Worm (Caenorhabditis elegans) whole organism, midembryonic: ENCODE results near the gene ctsa-1.1.

Experiments used
- T22C8.4 ChIP-seq: fragments of 200-800 bp; sonication (Bioruptor generic); IDR thresholded peaks from 2 replicates; pipeline ENCODE4 v1.3.6; 2022; ENCODE audit warnings: missing genetic modification characterization, missing compliant biosample characterization
- cog-1 ChIP-seq: sonication (generic microtip); optimal IDR thresholded peaks from 2 replicates; lab custom pipeline; 2016; ENCODE audit warnings: missing genetic modification characterization, missing compliant biosample characterization
- flt-1 ChIP-seq: fragments of 200-800 bp; sonication (Bioruptor generic); IDR thresholded peaks from 2 replicates; pipeline ENCODE4 v1.3.6; 2022; ENCODE audit warnings: missing genetic modification characterization, missing compliant biosample characterization
- klf-2 ChIP-seq: fragments of 200-800 bp; sonication (Bioruptor generic); conservative IDR thresholded peaks from 2 replicates; pipeline ENCODE4 v1.3.6; 2022; ENCODE audit warnings: missing genetic modification reagents, missing genetic modification characterization, missing compliant biosample characterization
- med-1 ChIP-seq: sonication (generic microtip); optimal IDR thresholded peaks from 2 replicates; lab custom pipeline; 2017; ENCODE audit warnings: missing genetic modification characterization, mild to moderate bottlenecking, missing compliant biosample characterization, antibody characterized with exemption, missing genetic modification reagents; ENCODE audit not compliant: insufficient read depth
- ref-1 ChIP-seq: fragments of 200-800 bp; sonication (Bioruptor generic); conservative IDR thresholded peaks from 2 replicates; pipeline ENCODE4 v1.3.6; 2022; ENCODE audit warnings: missing genetic modification reagents, missing genetic modification characterization, missing compliant biosample characterization
- tab-1 ChIP-seq: fragments of 200-800 bp; sonication (Bioruptor generic); IDR thresholded peaks from 2 replicates; pipeline ENCODE4 v1.3.6; 2022; ENCODE audit warnings: missing genetic modification characterization, missing compliant biosample characterization
- ztf-23 ChIP-seq: fragments of 200-800 bp; sonication (Bioruptor generic); IDR thresholded peaks from 2 replicates; pipeline ENCODE4 v1.3.6; 2022; ENCODE audit warnings: missing genetic modification reagents, missing genetic modification characterization, missing compliant biosample characterization
- ztf-29 ChIP-seq: fragments of 200-800 bp; sonication (Bioruptor generic); IDR thresholded peaks from 2 replicates; pipeline ENCODE4 v1.3.6; 2022; ENCODE audit warnings: missing genetic modification reagents, missing genetic modification characterization, missing compliant biosample characterization

The ctsa-1.1 gene

DNA sequence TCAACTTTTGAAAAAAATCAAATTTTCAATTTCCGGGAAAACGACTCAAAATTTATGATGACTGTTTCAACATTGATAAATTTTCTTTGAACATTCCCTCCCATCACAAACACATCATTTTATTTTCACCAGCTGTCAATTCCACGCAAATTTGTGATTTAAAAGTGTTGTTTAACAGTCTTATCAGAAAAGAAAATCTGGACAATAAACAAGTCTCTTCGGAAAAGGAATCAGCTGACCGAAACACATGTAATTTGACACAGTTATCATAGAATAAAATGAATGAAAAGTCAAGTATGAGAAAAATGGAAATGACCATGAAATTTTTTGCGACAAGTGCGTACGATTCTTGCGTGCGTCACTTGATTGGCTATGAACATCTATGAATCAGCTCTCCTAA, 31.6 kb downstream of the ctsa-1.1 start:
- TF ChIP-seq cog-1 (tag; lab: Kevin White, UChicago) (no peak), ztf-29 (no peak), klf-2 (GFP tag; lab: Robert Waterston, UW) (no peak), tab-1 (GFP tag; lab: Robert Waterston, UW) (no peak), flt-1 (GFP tag; lab: Robert Waterston, UW) (no peak), med-1 (GFP tag; lab: Kevin White, UChicago) (no peak), T22C8.4 (GFP tag; lab: Robert Waterston, UW) (no peak), ztf-23 (GFP tag; lab: Robert Waterston, UW) (no peak)

DNA sequence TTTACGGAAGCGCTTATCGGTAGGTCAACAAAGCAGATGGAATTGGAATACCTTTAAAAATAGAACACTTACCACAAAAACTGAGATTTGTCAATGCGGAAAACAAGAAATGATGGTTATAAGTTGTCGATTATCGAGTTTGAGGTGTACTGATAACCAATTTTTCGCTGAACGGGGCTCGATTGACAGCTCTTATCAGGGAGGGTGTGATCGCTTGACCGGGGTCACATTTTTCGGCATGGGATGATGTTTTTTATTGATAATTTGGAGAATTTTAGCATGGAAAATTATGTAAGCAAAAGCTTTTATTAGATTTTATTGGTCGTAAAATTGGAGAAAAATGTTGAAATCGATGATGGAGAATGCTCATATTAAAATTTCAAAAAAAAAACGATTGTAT, 32.4 kb downstream of the ctsa-1.1 start:
- TF ChIP-seq ztf-23 (GFP tag; lab: Robert Waterston, UW) (no peak), klf-2 (GFP tag; lab: Robert Waterston, UW) (no peak), tab-1 (GFP tag; lab: Robert Waterston, UW) (no peak), flt-1 (GFP tag; lab: Robert Waterston, UW) (no peak), T22C8.4 (GFP tag; lab: Robert Waterston, UW) (no peak), cog-1 (tag; lab: Kevin White, UChicago) (no peak), med-1 (GFP tag; lab: Kevin White, UChicago) (no peak), ref-1 (GFP tag; lab: Robert Waterston, UW) (no peak), ztf-29 (no peak)

DNA sequence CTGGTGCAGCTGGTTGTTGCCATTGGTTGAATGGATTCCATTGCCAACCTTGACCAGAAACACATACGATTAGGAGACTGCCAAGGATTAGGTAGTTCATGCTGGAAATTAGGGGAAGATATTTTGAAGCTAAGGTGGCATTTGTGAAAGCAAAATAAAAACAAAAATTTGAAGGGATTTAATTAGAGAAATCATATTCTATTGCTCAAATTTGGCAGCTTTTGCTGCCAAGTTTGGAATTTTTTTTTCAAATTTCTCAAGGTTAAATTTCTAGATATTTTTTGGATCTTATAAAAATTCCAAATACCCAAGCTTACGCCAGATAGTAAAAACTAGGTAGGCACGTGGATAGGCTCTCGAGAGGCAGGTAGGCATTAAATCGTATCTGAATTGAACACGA, 33.8 kb downstream of the ctsa-1.1 start, which contains the start of gene F26G1.5:
Gene F26G1.5 (minus strand): TSS at position 101 of the 400 bp plus-strand sequence.
- TF ChIP-seq ztf-23 (GFP tag; lab: Robert Waterston, UW) (no peak), ztf-29 (no peak), tab-1 (GFP tag; lab: Robert Waterston, UW) (no peak), ref-1 (GFP tag; lab: Robert Waterston, UW) (no peak), flt-1 (GFP tag; lab: Robert Waterston, UW) (no peak), T22C8.4 (GFP tag; lab: Robert Waterston, UW) (no peak), klf-2 (GFP tag; lab: Robert Waterston, UW) (no peak), med-1 (GFP tag; lab: Kevin White, UChicago) (no peak), cog-1 (tag; lab: Kevin White, UChicago) (no peak)

DNA sequence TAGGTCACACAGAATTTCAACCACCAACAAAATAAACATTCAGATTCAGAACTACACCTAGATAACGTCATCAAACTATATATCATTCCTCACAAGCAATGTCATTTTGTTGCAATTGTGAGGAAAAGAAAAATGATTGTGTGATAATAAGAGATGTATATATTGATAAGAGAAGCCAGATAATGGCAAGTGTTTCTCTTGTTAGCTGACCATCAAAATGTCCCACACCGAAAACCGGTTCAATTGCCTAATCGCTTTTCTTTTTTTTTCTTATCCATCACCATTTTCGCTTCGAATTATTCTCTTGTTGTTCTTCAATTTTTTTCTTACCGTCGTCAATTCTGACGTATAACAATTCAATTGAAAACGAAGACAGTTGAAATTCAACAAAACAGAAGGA, 35.0 kb downstream of the ctsa-1.1 start:
- TF ChIP-seq ztf-23 (GFP tag; lab: Robert Waterston, UW) = no peak
- TF ChIP-seq ref-1 (GFP tag; lab: Robert Waterston, UW) = no peak
- TF ChIP-seq ztf-29 = no peak
- TF ChIP-seq med-1 (GFP tag; lab: Kevin White, UChicago) = no peak

DNA sequence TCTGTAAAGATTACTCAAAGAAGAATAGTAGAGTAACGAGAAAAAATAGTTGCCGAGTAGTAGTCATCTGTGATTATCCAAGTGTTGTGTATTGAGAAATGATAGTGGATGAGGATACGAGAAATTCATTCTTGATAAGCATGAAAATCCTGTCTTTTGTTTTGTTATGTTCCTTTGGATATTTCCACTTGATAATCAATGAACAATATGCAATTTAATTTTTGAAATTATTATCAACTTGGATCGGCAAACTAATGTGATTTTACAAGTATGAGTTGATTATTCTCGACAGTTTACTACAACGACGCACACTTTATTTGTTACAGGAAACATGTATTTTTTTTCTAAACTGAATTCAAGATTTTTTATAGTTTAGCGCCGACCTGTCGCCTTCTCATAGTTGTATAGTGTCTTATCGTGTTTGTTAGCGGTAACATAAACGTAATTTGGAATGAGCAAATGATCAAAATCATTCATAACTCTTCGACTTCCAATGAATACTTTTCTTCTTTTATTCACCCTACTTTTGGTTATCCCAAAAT, 36.5 kb downstream of the ctsa-1.1 start, which contains the start of the genes F26G1.9 and F26G1.10:
Gene F26G1.9 (minus strand): TSS at position 101 of the 542 bp plus-strand sequence.
Gene F26G1.10 (plus strand): TSS at position 492 of the 542 bp plus-strand sequence.
- TF ChIP-seq T22C8.4 (GFP tag; lab: Robert Waterston, UW) (no peak), ztf-29 (no peak), ztf-23 (GFP tag; lab: Robert Waterston, UW) (no peak), tab-1 (GFP tag; lab: Robert Waterston, UW) (no peak), klf-2 (GFP tag; lab: Robert Waterston, UW) (no peak), cog-1 (tag; lab: Kevin White, UChicago) (no peak), flt-1 (GFP tag; lab: Robert Waterston, UW) (no peak), ref-1 (GFP tag; lab: Robert Waterston, UW) (no peak)

DNA sequence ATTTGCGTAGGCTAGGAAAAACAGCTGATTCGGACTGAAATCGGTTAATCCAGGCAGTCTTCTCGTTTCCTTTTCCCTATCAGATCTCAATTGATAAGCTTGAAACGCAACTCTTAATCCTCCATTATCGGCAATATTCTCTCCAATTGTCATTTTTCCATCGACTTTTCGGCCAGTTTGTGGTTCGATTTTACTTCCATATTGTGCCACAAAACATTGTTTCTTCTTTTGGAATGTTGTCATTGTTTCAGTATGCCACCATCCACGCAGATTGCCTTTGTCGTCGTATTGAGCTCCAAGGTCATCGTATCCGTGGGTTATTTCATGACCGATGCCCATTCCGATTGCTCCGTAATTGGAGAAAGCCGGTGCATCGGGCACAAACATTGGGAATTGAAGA, 38.4 kb downstream of the ctsa-1.1 start:
- TF ChIP-seq T22C8.4 (GFP tag; lab: Robert Waterston, UW) = no peak
- no peak for TF ChIP-seq klf-2 (GFP tag; lab: Robert Waterston, UW)
- no peak for TF ChIP-seq flt-1 (GFP tag; lab: Robert Waterston, UW)
- no peak for TF ChIP-seq ztf-23 (GFP tag; lab: Robert Waterston, UW)
- TF ChIP-seq ref-1 (GFP tag; lab: Robert Waterston, UW) = no peak
- TF ChIP-seq tab-1 (GFP tag; lab: Robert Waterston, UW) = no peak
- TF ChIP-seq ztf-29 = no peak
- no peak for TF ChIP-seq med-1 (GFP tag; lab: Kevin White, UChicago)
- no peak for TF ChIP-seq cog-1 (tag; lab: Kevin White, UChicago)

DNA sequence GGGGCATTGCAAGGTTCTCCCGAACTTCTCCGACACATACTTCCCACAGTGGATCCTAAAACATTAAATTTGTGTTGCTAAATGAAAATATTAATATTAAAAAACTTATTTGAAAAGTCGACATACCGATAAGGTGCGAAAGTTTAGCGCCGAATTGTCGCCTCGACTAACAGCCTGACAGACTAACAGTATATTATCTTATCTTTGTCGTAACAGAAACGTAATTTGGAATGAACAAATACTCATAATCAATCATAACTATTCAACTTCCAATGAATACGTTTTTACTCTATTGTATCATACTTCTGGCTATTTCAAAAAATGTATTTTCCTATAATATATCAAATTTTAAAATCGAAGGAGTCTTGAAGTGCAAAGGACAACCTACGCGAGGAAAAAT, 39.5 kb downstream of the ctsa-1.1 start, which contains the start of gene F26G1.11:
Gene F26G1.11 (plus strand): TSS at position 205 of the 400 bp plus-strand sequence.
- TF ChIP-seq med-1 (GFP tag; lab: Kevin White, UChicago) = no peak
- TF ChIP-seq ref-1 (GFP tag; lab: Robert Waterston, UW) = no peak
- TF ChIP-seq ztf-23 (GFP tag; lab: Robert Waterston, UW) = no peak
- TF ChIP-seq ztf-29 = no peak
- TF ChIP-seq klf-2 (GFP tag; lab: Robert Waterston, UW) = no peak
- TF ChIP-seq flt-1 (GFP tag; lab: Robert Waterston, UW) = no peak
- TF ChIP-seq cog-1 (tag; lab: Kevin White, UChicago) = no peak
- TF ChIP-seq T22C8.4 (GFP tag; lab: Robert Waterston, UW) = no peak
- TF ChIP-seq tab-1 (GFP tag; lab: Robert Waterston, UW) = no peak

DNA sequence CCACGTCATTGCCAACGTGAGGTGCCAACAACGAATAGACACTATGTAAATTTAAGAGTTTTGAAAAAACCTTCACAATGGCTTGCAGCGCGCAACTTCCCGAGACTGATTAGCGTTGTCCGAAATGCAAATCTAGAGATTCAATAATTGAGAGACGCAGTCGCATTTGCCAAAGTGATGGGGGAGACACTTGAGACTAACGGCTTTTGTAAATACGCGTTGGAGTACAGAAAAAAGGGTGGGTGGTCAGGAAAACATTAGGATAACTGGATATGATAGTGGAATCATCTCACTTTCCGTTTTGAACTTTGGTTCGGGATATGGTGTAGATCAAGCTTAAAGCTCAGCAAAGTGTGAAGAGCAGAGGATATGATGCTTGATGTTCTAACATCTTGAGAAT, 42.3 kb downstream of the ctsa-1.1 start:
- TF ChIP-seq ztf-29 (no peak), tab-1 (GFP tag; lab: Robert Waterston, UW) (no peak), med-1 (GFP tag; lab: Kevin White, UChicago) (no peak), T22C8.4 (GFP tag; lab: Robert Waterston, UW) (no peak)

DNA sequence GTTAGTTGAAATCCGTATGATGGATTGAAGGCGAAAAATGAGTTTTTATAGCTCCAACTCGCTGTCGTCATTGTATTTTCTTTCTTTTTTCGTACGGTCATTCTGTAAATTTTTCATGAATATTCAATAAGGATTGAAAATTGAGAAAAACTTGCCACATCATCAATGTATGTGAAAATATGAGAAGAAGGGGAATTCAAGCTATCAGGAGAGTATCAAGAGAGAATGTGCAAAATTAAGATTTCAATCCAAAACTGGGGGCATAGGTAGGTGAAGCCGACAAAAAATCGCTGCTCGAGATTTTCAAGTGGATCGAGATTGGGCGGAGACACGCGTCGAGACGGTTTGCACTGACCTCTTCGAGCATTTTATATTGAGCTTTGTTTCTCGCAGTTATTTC, 47.0 kb downstream of the ctsa-1.1 start, which contains the start of gene nep-12:
Gene nep-12 (minus strand): TSS at position 101 of the 400 bp plus-strand sequence.
- TF ChIP-seq med-1 (GFP tag; lab: Kevin White, UChicago) (no peak), ref-1 (GFP tag; lab: Robert Waterston, UW) (no peak), tab-1 (GFP tag; lab: Robert Waterston, UW) (no peak), ztf-29 (no peak), flt-1 (GFP tag; lab: Robert Waterston, UW) (no peak), cog-1 (tag; lab: Kevin White, UChicago) (no peak)
